Fruit fly (Drosophila melanogaster) whole organism, embryonic: ENCODE data around the gene ss.

Experiments
- Adf1 ChIP-seq: fragments of 200-800 bp; sonication (Bioruptor generic); IDR thresholded peaks from 2 replicates; pipeline ENCODE4 v1.3.6; 2022; ENCODE audit warnings: missing biosample characterization, missing genetic modification characterization
- Awh ChIP-seq: fragments of 200-800 bp; sonication (Bioruptor generic); IDR thresholded peaks from 2 replicates; pipeline ENCODE4, ENCODE4 v1.3.6; 2022; ENCODE audit warnings: missing biosample characterization, missing genetic modification characterization
- Bgb ChIP-seq: fragments of 200-800 bp; sonication (Bioruptor generic); IDR thresholded peaks from 2 replicates; pipeline ENCODE4 v1.3.6; 2022; ENCODE audit warnings: missing biosample characterization, missing genetic modification characterization; ENCODE audit not compliant: partially characterized antibody
- CG10274 ChIP-seq: fragments of 200-800 bp; sonication (Bioruptor generic); optimal IDR thresholded peaks from 3 replicates; lab custom pipeline; 2017; ENCODE audit warnings: missing biosample characterization, mild to moderate bottlenecking, missing genetic modification characterization
- CG10543 ChIP-seq: fragments of 200-800 bp; sonication (Bioruptor generic); optimal IDR thresholded peaks from 3 replicates; lab custom pipeline; 2017; ENCODE audit warnings: missing biosample characterization, mild to moderate bottlenecking, missing genetic modification characterization, moderate library complexity
- CG10979 ChIP-seq: fragments of 200-800 bp; sonication (Bioruptor generic); optimal IDR thresholded peaks from 2 replicates; lab custom pipeline; 2018; ENCODE audit warnings: missing biosample characterization, mild to moderate bottlenecking, missing genetic modification characterization, moderate library complexity
- CG11456 ChIP-seq: fragments of 200-800 bp; sonication (Bioruptor generic); IDR thresholded peaks from 3 replicates; pipeline ENCODE4 v1.3.6; 2022; ENCODE audit warnings: missing biosample characterization, missing genetic modification characterization
- CG12071 ChIP-seq: fragments of 200-800 bp; sonication (Bioruptor generic); optimal IDR thresholded peaks from 3 replicates; lab custom pipeline; 2018; ENCODE audit warnings: missing biosample characterization, mild to moderate bottlenecking, missing genetic modification characterization
- CG1233 ChIP-seq: fragments of 200-800 bp; sonication (Bioruptor generic); optimal IDR thresholded peaks from 4 replicates; lab custom pipeline; 2018; ENCODE audit warnings: missing biosample characterization, mild to moderate bottlenecking, missing genetic modification characterization
- CG18764 ChIP-seq: fragments of 200-800 bp; sonication (Bioruptor generic); optimal IDR thresholded peaks from 3 replicates; lab custom pipeline; 2016; ENCODE audit warnings: missing biosample characterization, missing genetic modification characterization
- CG32532 ChIP-seq: fragments of 200-800 bp; sonication (Bioruptor generic); IDR thresholded peaks from 2 replicates; pipeline ENCODE4 v1.3.6; 2022; ENCODE audit warnings: missing biosample characterization, missing genetic modification characterization
- CG32772 ChIP-seq: fragments of 200-800 bp; sonication (Bioruptor generic); IDR thresholded peaks from 2 replicates; pipeline ENCODE4 v1.3.6; 2022; ENCODE audit warnings: missing biosample characterization, missing genetic modification characterization
- CG4424 ChIP-seq: fragments of 200-800 bp; sonication (Bioruptor generic); optimal IDR thresholded peaks from 3 replicates; lab custom pipeline; 2016; ENCODE audit warnings: missing biosample characterization, missing genetic modification characterization
- CG6689 ChIP-seq: fragments of 200-800 bp; sonication (Bioruptor generic); IDR thresholded peaks from 2 replicates; pipeline ENCODE4 v1.3.6; 2022; ENCODE audit warnings: missing biosample characterization, missing genetic modification characterization
- CG6791 ChIP-seq: fragments of 200-800 bp; sonication (Bioruptor generic); IDR thresholded peaks from 3 replicates; pipeline ENCODE4 v1.3.6; 2022; ENCODE audit warnings: missing biosample characterization, missing genetic modification characterization; ENCODE audit not compliant: partially characterized antibody
- CG8281 ChIP-seq: fragments of 200-800 bp; sonication (Bioruptor generic); optimal IDR thresholded peaks from 2 replicates; lab custom pipeline; 2018; ENCODE audit warnings: missing biosample characterization, mild to moderate bottlenecking, missing genetic modification characterization, moderate library complexity
- CG9817 ChIP-seq: fragments of 200-800 bp; sonication (Bioruptor generic); optimal IDR thresholded peaks from 2 replicates; lab custom pipeline; 2018; ENCODE audit warnings: missing biosample characterization, mild to moderate bottlenecking, missing genetic modification characterization, moderate library complexity
- CTCF ChIP-seq: fragments of 200-800 bp; sonication (Bioruptor generic); optimal IDR thresholded peaks from 2 replicates; lab custom pipeline; 2017; ENCODE audit warnings: missing biosample characterization, mild to moderate bottlenecking, missing genetic modification characterization, moderate library complexity
- Dad ChIP-seq: fragments of 200-800 bp; sonication (Bioruptor generic); optimal IDR thresholded peaks from 3 replicates; lab custom pipeline; 2016; ENCODE audit warnings: missing biosample characterization, missing genetic modification characterization
- Dip3 ChIP-seq: fragments of 200-800 bp; sonication (Bioruptor generic); optimal IDR thresholded peaks from 3 replicates; lab custom pipeline; 2016; ENCODE audit warnings: missing biosample characterization, missing genetic modification characterization
- Doc2 ChIP-seq: fragments of 200-800 bp; sonication (Bioruptor generic); IDR thresholded peaks from 2 replicates; pipeline ENCODE4 v1.3.6; 2022; ENCODE audit warnings: missing biosample characterization, missing genetic modification characterization
- Jarid2 ChIP-seq: fragments of 200-800 bp; sonication (Bioruptor generic); optimal IDR thresholded peaks from 3 replicates; lab custom pipeline; 2017; ENCODE audit warnings: mild to moderate bottlenecking, missing biosample characterization, missing genetic modification reagents, missing genetic modification characterization
- Opbp ChIP-seq: fragments of 200-800 bp; sonication (Bioruptor generic); IDR thresholded peaks from 3 replicates; pipeline ENCODE4 v1.3.6; 2022; ENCODE audit warnings: missing biosample characterization, missing genetic modification characterization; ENCODE audit not compliant: partially characterized antibody
- Sry-δ ChIP-seq: fragments of 200-800 bp; sonication (Bioruptor generic); optimal IDR thresholded peaks from 2 replicates; lab custom pipeline; 2016; ENCODE audit warnings: missing biosample characterization, missing genetic modification characterization
- Stat92E ChIP-seq, 3 experiments: fragments of >200 bp in 2 of 3; fragments of 200-800 bp in 1 of 3; sonication (Bioruptor generic) in 1 of 3; optimal IDR thresholded peaks; 2 replicates each; lab custom pipeline; 2017 to 2019; ENCODE audit warnings: missing biosample characterization in 3 of 3, missing genetic modification characterization in 3 of 3, mild to moderate bottlenecking in 1 of 3, moderate library complexity in 1 of 3
- Trl ChIP-seq, 3 experiments: fragments of >200 bp in 2 of 3; fragments of 200-800 bp in 1 of 3; sonication (Bioruptor generic) in 1 of 3; optimal IDR thresholded peaks; 2 replicates in 1 of 3; 3 replicates in 2 of 3; lab custom pipeline; 2016 to 2017; ENCODE audit warnings: missing biosample characterization in 1 of 3, missing genetic modification characterization in 1 of 3
- ato ChIP-seq: fragments of 200-800 bp; sonication (Bioruptor generic); IDR thresholded peaks from 2 replicates; pipeline ENCODE4 v1.3.6; 2022; ENCODE audit warnings: missing biosample characterization, missing genetic modification characterization; ENCODE audit not compliant: partially characterized antibody
- bab2 ChIP-seq: fragments of 200-800 bp; sonication (Bioruptor generic); optimal IDR thresholded peaks from 2 replicates; lab custom pipeline; 2016; ENCODE audit warnings: missing biosample characterization, missing genetic modification characterization
- bbx ChIP-seq: fragments of 200-800 bp; sonication (Bioruptor generic); IDR thresholded peaks from 2 replicates; pipeline ENCODE4 v1.3.6; 2022; ENCODE audit warnings: missing biosample characterization, missing genetic modification characterization; ENCODE audit not compliant: partially characterized antibody
- bsh ChIP-seq, 2 experiments: fragments of 200-800 bp; sonication (Bioruptor generic); optimal IDR thresholded peaks; 2 replicates each; lab custom pipeline; 2017 to 2018; ENCODE audit warnings: mild to moderate bottlenecking in 2 of 2, missing biosample characterization in 2 of 2, missing genetic modification characterization in 2 of 2, moderate library complexity in 1 of 2
- chinmo ChIP-seq: fragments of 200-800 bp; sonication (Bioruptor generic); IDR thresholded peaks from 4 replicates; pipeline ENCODE4 v1.3.6; 2022; ENCODE audit warnings: missing biosample characterization, missing genetic modification characterization; ENCODE audit not compliant: partially characterized antibody
- crp ChIP-seq, 2 experiments: fragments of 200-800 bp; sonication (Bioruptor generic); optimal IDR thresholded peaks; 2 replicates in 1 of 2; 3 replicates in 1 of 2; lab custom pipeline; 2017; ENCODE audit warnings: missing biosample characterization in 2 of 2, missing genetic modification characterization in 2 of 2, mild to moderate bottlenecking in 1 of 2, moderate library complexity in 1 of 2
- dm ChIP-seq: fragments of 200-800 bp; sonication (Bioruptor generic); optimal IDR thresholded peaks from 3 replicates; lab custom pipeline; 2016; ENCODE audit warnings: missing biosample characterization, missing genetic modification characterization
- emc ChIP-seq: fragments of 200-800 bp; sonication (Bioruptor generic); optimal IDR thresholded peaks from 2 replicates; lab custom pipeline; 2016; ENCODE audit warnings: missing biosample characterization, missing genetic modification characterization
- fd96Cb ChIP-seq: fragments of 200-800 bp; sonication (Bioruptor generic); optimal IDR thresholded peaks from 2 replicates; lab custom pipeline; 2018; ENCODE audit warnings: missing biosample characterization, mild to moderate bottlenecking, missing genetic modification characterization, moderate library complexity
- ftz-f1 ChIP-seq: fragments of 200-800 bp; sonication (Bioruptor generic); optimal IDR thresholded peaks from 2 replicates; lab custom pipeline; 2016; ENCODE audit warnings: missing biosample characterization, missing genetic modification characterization
- her ChIP-seq: fragments of 200-800 bp; sonication (Bioruptor generic); optimal IDR thresholded peaks from 2 replicates; lab custom pipeline; 2016; ENCODE audit warnings: missing biosample characterization, missing genetic modification characterization
- jumu ChIP-seq: fragments of 200-800 bp; sonication (Bioruptor generic); optimal IDR thresholded peaks from 3 replicates; lab custom pipeline; 2016; ENCODE audit warnings: missing biosample characterization, missing genetic modification characterization
- kay ChIP-seq: fragments of 200-800 bp; sonication (Bioruptor generic); optimal IDR thresholded peaks from 2 replicates; lab custom pipeline; 2016; ENCODE audit warnings: missing biosample characterization, missing genetic modification characterization
- nerfin-1 ChIP-seq: fragments of 200-800 bp; sonication (Bioruptor generic); optimal IDR thresholded peaks from 3 replicates; lab custom pipeline; 2019; ENCODE audit warnings: missing biosample characterization, mild to moderate bottlenecking, missing genetic modification characterization, moderate library complexity
- pb ChIP-seq: fragments of 200-800 bp; sonication (Bioruptor generic); optimal IDR thresholded peaks from 3 replicates; lab custom pipeline; 2016; ENCODE audit warnings: missing biosample characterization, missing genetic modification characterization
- peb ChIP-seq: fragments of 200-800 bp; sonication (Bioruptor generic); IDR thresholded peaks from 2 replicates; pipeline ENCODE4 v1.3.6; 2022; ENCODE audit warnings: missing biosample characterization, missing genetic modification characterization
- phol ChIP-seq: fragments of 200-800 bp; sonication (Bioruptor generic); optimal IDR thresholded peaks from 3 replicates; lab custom pipeline; 2018; ENCODE audit warnings: missing biosample characterization, mild to moderate bottlenecking, missing genetic modification characterization, moderate library complexity
- schlank ChIP-seq: fragments of 200-800 bp; sonication (Bioruptor generic); optimal IDR thresholded peaks from 2 replicates; lab custom pipeline; 2018; ENCODE audit warnings: missing biosample characterization, mild to moderate bottlenecking, missing genetic modification characterization
- sd ChIP-seq: fragments of 200-800 bp; sonication (Bioruptor generic); optimal IDR thresholded peaks from 3 replicates; lab custom pipeline; 2018; ENCODE audit warnings: missing biosample characterization, mild to moderate bottlenecking, missing genetic modification characterization, moderate library complexity
- shn ChIP-seq: fragments of 200-800 bp; sonication (Bioruptor generic); optimal IDR thresholded peaks from 3 replicates; lab custom pipeline; 2016; ENCODE audit warnings: missing biosample characterization, missing genetic modification characterization
- sob ChIP-seq: fragments of 200-800 bp; sonication (Bioruptor generic); IDR thresholded peaks from 2 replicates; pipeline ENCODE4 v1.3.6; 2022; ENCODE audit warnings: missing biosample characterization, missing genetic modification characterization
- tap ChIP-seq: fragments of 200-800 bp; optimal IDR thresholded peaks from 3 replicates; lab custom pipeline; 2019; ENCODE audit warnings: missing biosample characterization, mild to moderate bottlenecking, missing genetic modification characterization, moderate library complexity
- toy ChIP-seq: fragments of 200-800 bp; sonication (Bioruptor generic); IDR thresholded peaks from 2 replicates; pipeline ENCODE4 v1.3.6; 2022; ENCODE audit warnings: missing biosample characterization, missing genetic modification characterization
- yki ChIP-seq: fragments of >200 bp; optimal IDR thresholded peaks from 3 replicates; lab custom pipeline; 2018

The ss gene

dm6 chr3R:16431707-16432106 lies 28.2 kb upstream of the ss start (continued):
- TF ChIP-seq CG6791 (GFP tag; lab: Robert Waterston, UW) (peak; percentile 80), Stat92E (GFP tag; optimal IDR thresholded peaks at IDR 0.05; lab: Kevin White, UChicago) (peak in 1 of 3 experiments; percentile 89), Trl (optimal IDR thresholded peaks at IDR 0.05; lab: Kevin White, UChicago) (no peak), Trl (GFP tag; optimal IDR thresholded peaks at IDR 0.05; lab: Kevin White, UChicago) (peak; percentile 60), CG9817 (peak; percentile 14), Dad (GFP tag; lab: Kevin White, UChicago) (peak; percentile 38), Jarid2 (GFP tag; lab: Kevin White, UChicago) (no peak), pb (GFP tag; lab: Kevin White, UChicago) (peak; percentile 8), Dip3 (GFP tag; lab: Kevin White, UChicago) (peak; percentile 16), bsh (GFP tag; optimal IDR thresholded peaks at IDR 0.05; lab: Kevin White, UChicago) (peak in 1 of 2 experiments; percentile 21), peb (GFP tag; lab: Robert Waterston, UW) (0 out of 2 replicates have a peak, but pooled peaks have one; percentile 7), phol (tag; lab: Kevin White, UChicago) (peak; percentile 41), Adf1 (GFP tag; lab: Robert Waterston, UW) (peak; percentile 14; the same call in 1 of the 2 replicates), CG11456 (GFP tag; lab: Robert Waterston, UW) (peak; percentile 87), CG12071 (GFP tag; lab: Kevin White, UChicago) (peak; percentile 26), CG8281 (tag; lab: Kevin White, UChicago) (no peak), Sry-δ (GFP tag; lab: Kevin White, UChicago) (peak; percentile 18), CG32532 (GFP tag; lab: Robert Waterston, UW) (peak; percentile 78), CG18764 (peak; percentile 9), CTCF (GFP tag; lab: Kevin White, UChicago) (peak; percentile 98), schlank (tag; lab: Kevin White, UChicago) (no peak), yki (lab: Kevin White, UChicago) (no peak), CG1233 (peak; percentile 25), CG6689 (0 out of 2 replicates have a peak, but pooled peaks have one; percentile 14), CG10979 (tag; lab: Kevin White, UChicago) (peak; percentile 40), chinmo (GFP tag; lab: Robert Waterston, UW) (peak; percentile 73; the same call in 3 of the 4 replicates), jumu (GFP tag; lab: Kevin White, UChicago) (peak; percentile 2), sd (peak; percentile 70), bab2 (GFP tag; lab: Kevin White, UChicago) (no peak), ato (GFP tag; lab: Robert Waterston, UW) (peak; percentile 65), bbx (GFP tag; lab: Robert Waterston, UW) (peak; percentile 65), Doc2 (no peak), CG10274 (GFP tag; lab: Kevin White, UChicago) (no peak), shn (peak; percentile 4), emc (GFP tag; lab: Kevin White, UChicago) (no peak), dm (GFP tag; lab: Kevin White, UChicago) (peak; percentile 38), her (GFP tag; lab: Kevin White, UChicago) (peak; percentile 58), CG10543 (GFP tag; lab: Kevin White, UChicago) (peak; percentile 13), nerfin-1 (tag; lab: Kevin White, UChicago) (peak; percentile 28), crp (GFP tag; optimal IDR thresholded peaks at IDR 0.05; lab: Kevin White, UChicago) (no peak), CG32772 (GFP tag; lab: Robert Waterston, UW) (0 out of 2 replicates have a peak, but pooled peaks have one; percentile 28), fd96Cb (tag; lab: Kevin White, UChicago) (peak; percentile 5), toy (GFP tag; lab: Robert Waterston, UW) (no peak), Opbp (GFP tag; lab: Robert Waterston, UW) (peak; percentile 83), sob (peak; percentile 48; the same call in 1 of the 2 replicates), kay (GFP tag; lab: Kevin White, UChicago) (peak; percentile 19), Awh (GFP tag; lab: Robert Waterston, UW) (no peak), tap (tag; lab: Kevin White, UChicago) (peak; percentile 43), ftz-f1 (GFP tag; lab: Kevin White, UChicago) (peak; percentile 12), Bgb (GFP tag; lab: Robert Waterston, UW) (peak; percentile 80), CG4424 (GFP tag; lab: Kevin White, UChicago) (peak; percentile 35)
